Fruit fly (Drosophila melanogaster) whole organism, adult: ENCODE results near the gene CG5565.

Experiments
- CG11617 ChIP-seq: fragments of 200-800 bp; sonication (Bioruptor generic); optimal IDR thresholded peaks from 2 replicates; lab custom pipeline; 2017; ENCODE audit warnings: mild to moderate bottlenecking, missing biosample characterization, missing genetic modification reagents, missing genetic modification characterization
- Clk ChIP-seq: fragments of 200-800 bp; sonication (Bioruptor generic); optimal IDR thresholded peaks from 2 replicates; lab custom pipeline; 2017; ENCODE audit warnings: missing biosample characterization, missing genetic modification characterization
- Hr96 ChIP-seq: fragments of 200-800 bp; sonication (Bioruptor generic); optimal IDR thresholded peaks from 2 replicates; lab custom pipeline; 2016; ENCODE audit warnings: missing biosample characterization, missing genetic modification characterization
- cic ChIP-seq: fragments of 200-800 bp; sonication (Bioruptor generic); optimal IDR thresholded peaks from 2 replicates; lab custom pipeline; 2017; ENCODE audit warnings: missing biosample characterization, mild to moderate bottlenecking, missing genetic modification characterization, moderate library complexity
- tj ChIP-seq: fragments of 200-800 bp; sonication (Bioruptor generic); optimal IDR thresholded peaks from 3 replicates; lab custom pipeline; 2017; ENCODE audit warnings: missing biosample characterization, mild to moderate bottlenecking, missing genetic modification characterization, moderate library complexity

DNA sequence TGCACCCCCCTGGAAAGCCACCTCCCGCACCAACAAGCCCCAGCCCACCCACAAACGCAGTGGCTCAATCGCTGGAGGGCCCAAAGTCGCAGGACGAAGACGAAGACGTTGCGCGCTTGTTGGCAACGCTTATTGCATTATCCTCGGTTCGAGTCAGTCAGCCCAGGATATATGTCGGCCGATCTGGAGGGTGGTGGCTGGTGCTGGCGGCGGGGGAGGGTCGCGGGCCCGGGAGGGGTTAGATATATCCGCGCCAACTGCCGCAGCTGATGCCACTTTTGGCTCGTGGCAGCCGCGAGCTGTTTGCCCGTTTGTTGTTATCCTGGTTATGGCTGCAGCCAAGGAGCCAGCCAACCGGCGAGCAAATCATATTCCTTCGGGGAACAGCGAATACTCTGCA is 9.3 kb upstream of the CG5565 start:
- TF ChIP-seq Hr96 (GFP tag; lab: Kevin White, UChicago) (no peak), cic (GFP tag; lab: Kevin White, UChicago) (no peak), Clk (GFP tag; lab: Kevin White, UChicago) (no peak), CG11617 (GFP tag; lab: Kevin White, UChicago) (no peak), tj (GFP tag; lab: Kevin White, UChicago) (no peak)
